Worm (Caenorhabditis elegans) whole organism, L4 larva: ENCODE measurements around the gene C32D5.11.

Experiments used
- F10B5.3 ChIP-seq: sonication (generic microtip); optimal IDR thresholded peaks from 2 replicates; lab custom pipeline; 2016; ENCODE audit warnings: mild to moderate bottlenecking, missing genetic modification characterization, missing compliant biosample characterization
- F26F4.8 ChIP-seq: fragments of 200-800 bp; sonication (Bioruptor generic); conservative IDR thresholded peaks from 2 replicates; pipeline ENCODE4 v1.3.6; 2022; ENCODE audit warnings: missing genetic modification characterization, missing compliant biosample characterization
- R02D3.7 ChIP-seq: fragments of 150-350 bp; sonication (generic microtip); optimal IDR thresholded peaks from 3 replicates; lab custom pipeline; 2014; ENCODE audit warnings: missing biosample characterization, missing genetic modification characterization
- Y105C5A.15 ChIP-seq: fragments of 200-800 bp; sonication (Bioruptor generic); IDR thresholded peaks from 2 replicates; pipeline ENCODE4 v1.3.6; 2022; ENCODE audit warnings: missing genetic modification characterization, missing compliant biosample characterization
- Y48G9A.11 ChIP-seq: fragments of 200-800 bp; sonication (Bioruptor generic); IDR thresholded peaks from 2 replicates; pipeline ENCODE4 v1.3.6; 2022; ENCODE audit warnings: missing genetic modification reagents, missing genetic modification characterization, missing compliant biosample characterization
- ZK546.5 ChIP-seq, 2 experiments: sonication (generic microtip); optimal IDR thresholded peaks; 2 replicates each; lab custom pipeline; 2017; ENCODE audit warnings: missing biosample characterization in 2 of 2, missing genetic modification characterization in 2 of 2
- aly-2 ChIP-seq: sonication (generic microtip); optimal IDR thresholded peaks from 2 replicates; lab custom pipeline; 2018; ENCODE audit warnings: missing biosample characterization, missing genetic modification characterization
- arid-1 ChIP-seq: fragments of 200-800 bp; sonication (Bioruptor generic); conservative IDR thresholded peaks from 2 replicates; pipeline ENCODE4 v1.3.6; 2022; ENCODE audit warnings: missing genetic modification reagents, missing genetic modification characterization, missing compliant biosample characterization
- ctbp-1 ChIP-seq: fragments of 200-800 bp; sonication (Bioruptor generic); IDR thresholded peaks from 2 replicates; pipeline ENCODE4 v1.3.6; 2022; ENCODE audit warnings: missing genetic modification reagents, missing genetic modification characterization, missing compliant biosample characterization
- daf-12 ChIP-seq: fragments of 150-350 bp; optimal IDR thresholded peaks from 2 replicates; lab custom pipeline; 2014; ENCODE audit warnings: missing biosample characterization, missing genetic modification reagents, missing genetic modification characterization
- daf-16 ChIP-seq, 3 experiments: sonication (generic microtip); optimal IDR thresholded peaks; 2 replicates each; lab custom pipeline; 2016 to 2017; ENCODE audit warnings: missing genetic modification characterization in 3 of 3, missing genetic modification reagents in 3 of 3, mild to moderate bottlenecking in 2 of 3, missing compliant biosample characterization in 2 of 3, missing biosample characterization in 1 of 3, moderate library complexity in 1 of 3
- daf-19 ChIP-seq: fragments of 200-800 bp; sonication (Bioruptor generic); conservative IDR thresholded peaks from 2 replicates; pipeline ENCODE4 v1.3.6; 2022; ENCODE audit warnings: missing genetic modification characterization, missing compliant biosample characterization
- daf-8 ChIP-seq: fragments of 200-800 bp; sonication (Bioruptor generic); IDR thresholded peaks from 2 replicates; pipeline ENCODE4 v1.3.6; 2022; ENCODE audit warnings: missing genetic modification characterization, missing compliant biosample characterization
- duxl-1 ChIP-seq: sonication (generic microtip); optimal IDR thresholded peaks from 2 replicates; lab custom pipeline; 2016; ENCODE audit warnings: mild to moderate bottlenecking, missing genetic modification characterization, moderate library complexity, missing compliant biosample characterization; ENCODE audit not compliant: poor library complexity
- dve-1 ChIP-seq: sonication (generic microtip); optimal IDR thresholded peaks from 2 replicates; lab custom pipeline; 2017; ENCODE audit warnings: antibody characterized with exemption, mild to moderate bottlenecking, missing genetic modification characterization, missing compliant biosample characterization; ENCODE audit not compliant: insufficient read depth
- egl-27 ChIP-seq: sonication (generic microtip); optimal IDR thresholded peaks from 3 replicates; lab custom pipeline; 2017; ENCODE audit warnings: missing biosample characterization, missing genetic modification reagents, missing genetic modification characterization
- hif-1 ChIP-seq, 2 experiments: sonication (generic microtip); optimal IDR thresholded peaks; 2 replicates each; lab custom pipeline; 2016 to 2017; ENCODE audit warnings: missing compliant biosample characterization in 2 of 2, missing genetic modification characterization in 2 of 2, missing genetic modification reagents in 2 of 2, missing genotype in 2 of 2, mild to moderate bottlenecking in 1 of 2
- hlh-30 ChIP-seq: sonication (generic microtip); optimal IDR thresholded peaks from 2 replicates; lab custom pipeline; 2017; ENCODE audit warnings: antibody characterized with exemption, mild to moderate bottlenecking, missing genetic modification characterization, missing compliant biosample characterization; ENCODE audit not compliant: insufficient read depth
- hmg-1.1 ChIP-seq: fragments of 200-800 bp; sonication (Bioruptor generic); IDR thresholded peaks from 2 replicates; pipeline ENCODE4 v1.3.6; 2022; ENCODE audit warnings: missing genetic modification reagents, missing genetic modification characterization, missing compliant biosample characterization
- lim-7 ChIP-seq: fragments of 200-800 bp; sonication (Bioruptor generic); IDR thresholded peaks from 2 replicates; pipeline ENCODE4 v1.3.6; 2022; ENCODE audit warnings: missing genetic modification characterization, missing compliant biosample characterization
- lin-38 ChIP-seq: fragments of 200-800 bp; sonication (Bioruptor generic); IDR thresholded peaks from 2 replicates; pipeline ENCODE4 v1.3.6; 2022; ENCODE audit warnings: missing genetic modification reagents, missing genetic modification characterization, missing compliant biosample characterization
- lir-3 ChIP-seq: sonication (generic microtip); optimal IDR thresholded peaks from 2 replicates; lab custom pipeline; 2016; ENCODE audit warnings: mild to moderate bottlenecking, missing genetic modification characterization, missing compliant biosample characterization
- lsy-2 ChIP-seq, 2 experiments: fragments of 150-350 bp in 1 of 2; sonication (generic microtip) in 1 of 2; optimal IDR thresholded peaks; 2 replicates each; lab custom pipeline; 2014 to 2017; ENCODE audit warnings: missing biosample characterization in 2 of 2, missing genetic modification characterization in 2 of 2
- madf-5 ChIP-seq, 2 experiments: fragments of 200-800 bp; sonication (Bioruptor generic); IDR thresholded peaks; 2 replicates each; pipeline ENCODE4 v1.3.6; 2022; ENCODE audit warnings: missing compliant biosample characterization in 2 of 2, missing genetic modification characterization in 2 of 2
- madf-9 ChIP-seq: fragments of 200-800 bp; sonication (Bioruptor generic); conservative IDR thresholded peaks from 2 replicates; pipeline ENCODE4 v1.3.6; 2022; ENCODE audit warnings: missing genetic modification reagents, missing genetic modification characterization, missing compliant biosample characterization
- mdt-29 ChIP-seq: fragments of 200-800 bp; sonication (Bioruptor generic); IDR thresholded peaks from 2 replicates; pipeline ENCODE4 v1.3.6; 2022; ENCODE audit warnings: missing genetic modification reagents, missing genetic modification characterization, missing compliant biosample characterization
- mes-2 ChIP-seq: sonication (generic microtip); optimal IDR thresholded peaks from 2 replicates; lab custom pipeline; 2016; ENCODE audit warnings: missing genotype, mild to moderate bottlenecking, missing genetic modification characterization, missing compliant biosample characterization; ENCODE audit not compliant: poor library complexity, severe bottlenecking
- mxl-3 ChIP-seq: fragments of 200-800 bp; sonication (Bioruptor generic); optimal IDR thresholded peaks from 2 replicates; lab custom pipeline; 2018; ENCODE audit warnings: mild to moderate bottlenecking, missing genetic modification characterization, missing compliant biosample characterization
- nhr-10 ChIP-seq: fragments of 150-350 bp; optimal IDR thresholded peaks from 2 replicates; lab custom pipeline; 2014; ENCODE audit warnings: missing biosample characterization, missing genetic modification characterization
- nhr-102 ChIP-seq: sonication (generic microtip); optimal IDR thresholded peaks from 2 replicates; lab custom pipeline; 2016; ENCODE audit warnings: mild to moderate bottlenecking, missing genetic modification characterization, moderate library complexity, missing compliant biosample characterization
- nhr-237 ChIP-seq: sonication (generic microtip); optimal IDR thresholded peaks from 2 replicates; lab custom pipeline; 2017; ENCODE audit warnings: missing biosample characterization, missing genetic modification characterization
- nhr-28 ChIP-seq: fragments of 150-350 bp; optimal IDR thresholded peaks from 2 replicates; lab custom pipeline; 2014; ENCODE audit warnings: missing biosample characterization, missing genetic modification characterization
- nhr-41 ChIP-seq: fragments of 200-800 bp; sonication (Bioruptor generic); IDR thresholded peaks from 2 replicates; pipeline ENCODE4 v1.3.6; 2022; ENCODE audit warnings: missing genetic modification reagents, missing genetic modification characterization, missing compliant biosample characterization
- nhr-48 ChIP-seq: sonication (generic microtip); optimal IDR thresholded peaks from 2 replicates; lab custom pipeline; 2016; ENCODE audit warnings: mild to moderate bottlenecking, missing genetic modification characterization, missing compliant biosample characterization
- nhr-76 ChIP-seq: fragments of 150-350 bp; optimal IDR thresholded peaks from 2 replicates; lab custom pipeline; 2014; ENCODE audit warnings: missing biosample characterization, missing genetic modification characterization
- pha-4 ChIP-seq, 2 experiments: fragments of 150-350 bp in 1 of 2; fragments of 200-800 bp in 1 of 2; sonication (Bioruptor generic) in 1 of 2; IDR thresholded peaks in 1 of 2; optimal IDR thresholded peaks in 1 of 2; 2 replicates each; pipeline versions ENCODE4 v1.3.6 to Lab custom; 2014 to 2022; ENCODE audit warnings: missing genetic modification characterization in 2 of 2, missing genetic modification reagents in 2 of 2, missing biosample characterization in 1 of 2, missing compliant biosample characterization in 1 of 2
- saeg-2 ChIP-seq: fragments of 200-800 bp; sonication (Bioruptor generic); IDR thresholded peaks from 2 replicates; pipeline ENCODE4 v1.3.6; 2022; ENCODE audit warnings: missing genetic modification reagents, missing genetic modification characterization, missing compliant biosample characterization
- sdz-12 ChIP-seq: fragments of 200-800 bp; sonication (Bioruptor generic); optimal IDR thresholded peaks from 2 replicates; lab custom pipeline; 2018; ENCODE audit warnings: mild to moderate bottlenecking, missing genetic modification characterization, missing compliant biosample characterization
- snpc-1.2 ChIP-seq: fragments of 200-800 bp; sonication (Bioruptor generic); IDR thresholded peaks from 2 replicates; pipeline ENCODE4 v1.3.6; 2022; ENCODE audit warnings: missing genetic modification reagents, missing genetic modification characterization, missing compliant biosample characterization
- spr-3 ChIP-seq: fragments of 200-800 bp; sonication (Bioruptor generic); optimal IDR thresholded peaks from 2 replicates; lab custom pipeline; 2018; ENCODE audit warnings: mild to moderate bottlenecking, missing genetic modification characterization, missing compliant biosample characterization
- tag-97 ChIP-seq: fragments of 200-800 bp; sonication (Bioruptor generic); IDR thresholded peaks from 2 replicates; pipeline ENCODE4 v1.3.6; 2022; ENCODE audit warnings: missing genetic modification characterization, missing compliant biosample characterization
- tra-1 ChIP-seq: fragments of 200-800 bp; sonication (Bioruptor generic); IDR thresholded peaks from 2 replicates; pipeline ENCODE4 v1.3.6; 2022; ENCODE audit warnings: missing genetic modification reagents, missing genetic modification characterization, missing compliant biosample characterization
- unc-130 ChIP-seq: sonication (generic microtip); optimal IDR thresholded peaks from 2 replicates; lab custom pipeline; 2016; ENCODE audit warnings: missing genetic modification reagents, missing genetic modification characterization, missing compliant biosample characterization
- vab-7 ChIP-seq: fragments of 200-800 bp; sonication (Bioruptor generic); IDR thresholded peaks from 2 replicates; pipeline ENCODE4 v1.3.6; 2022; ENCODE audit warnings: missing genetic modification reagents, missing genetic modification characterization, missing compliant biosample characterization
- zfp-2 ChIP-seq: sonication (generic microtip); optimal IDR thresholded peaks from 2 replicates; lab custom pipeline; 2016; ENCODE audit warnings: mild to moderate bottlenecking, missing genetic modification characterization, missing compliant biosample characterization
- zip-2 ChIP-seq: fragments of 150-350 bp; optimal IDR thresholded peaks from 2 replicates; lab custom pipeline; 2014; ENCODE audit warnings: missing biosample characterization, missing genetic modification characterization
- ztf-11 ChIP-seq: fragments of 150-350 bp; optimal IDR thresholded peaks from 2 replicates; lab custom pipeline; 2014; ENCODE audit warnings: missing biosample characterization, missing genetic modification characterization
- ztf-7 ChIP-seq: fragments of 150-350 bp; optimal IDR thresholded peaks from 2 replicates; lab custom pipeline; 2014; ENCODE audit warnings: missing biosample characterization, missing genetic modification characterization

The C32D5.11 gene

DNA sequence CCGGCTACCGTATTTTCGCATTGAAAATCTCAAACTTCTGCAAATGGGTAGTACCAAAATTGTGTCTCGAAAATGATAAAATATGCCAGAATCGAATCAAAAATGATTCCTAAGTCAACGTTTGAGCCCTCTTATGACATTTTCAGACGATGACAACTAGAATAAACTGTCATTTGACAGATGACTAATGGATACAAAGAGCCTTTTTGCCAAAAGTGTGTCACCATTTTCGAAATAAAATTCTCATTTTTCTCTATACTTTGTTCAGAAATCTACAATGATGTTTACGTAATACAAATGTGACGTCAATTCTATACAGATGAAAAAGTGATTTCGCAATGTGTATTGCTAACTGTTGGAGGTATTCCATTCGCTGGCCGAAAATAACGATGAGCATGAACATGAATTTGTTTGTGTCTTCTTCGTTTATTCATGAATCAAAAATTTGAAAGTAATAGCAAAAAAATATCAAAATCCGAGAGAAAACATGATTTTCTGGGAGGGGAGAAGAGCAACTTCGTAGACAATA lies 8.6 kb downstream of the C32D5.11 start (continued):
- peak; percentile 14 for TF ChIP-seq nhr-48 (tag; lab: Kevin White, UChicago)
- TF ChIP-seq lim-7 (GFP tag; lab: Robert Waterston, UW): peak; percentile 53; the same call in 1 of the 2 replicates
- no peak for TF ChIP-seq tag-97
- no peak for TF ChIP-seq nhr-10
- TF ChIP-seq madf-5 (GFP tag; IDR thresholded peaks at IDR 0.05; lab: Robert Waterston, UW): peak in 1 of 2 experiments; percentile 65; a peak in 1 of 4 replicates
- no peak for TF ChIP-seq nhr-237 (tag; lab: Kevin White, UChicago)
- peak; percentile 19 for TF ChIP-seq nhr-76 (tag; lab: Kevin White, UChicago)
- TF ChIP-seq daf-12 (tag; lab: Kevin White, UChicago): no peak
- peak; percentile 64 for TF ChIP-seq ztf-7 (tag; lab: Kevin White, UChicago)
- 0 out of 2 replicates have a peak, but pooled peaks have one; percentile 26 for TF ChIP-seq daf-8 (GFP tag; lab: Robert Waterston, UW)
- TF ChIP-seq snpc-1.2 (GFP tag; lab: Robert Waterston, UW): peak; percentile 65
- peak; percentile 16 to 76 for TF ChIP-seq daf-16 (GFP tag; optimal IDR thresholded peaks at IDR 0.05; lab: Kevin White, UChicago)
- peak; percentile 89 for TF ChIP-seq daf-16 (tag; optimal IDR thresholded peaks at IDR 0.05; lab: Kevin White, UChicago)
- TF ChIP-seq aly-2 (tag; lab: Kevin White, UChicago): no peak
- TF ChIP-seq pha-4 (GFP tag; IDR thresholded peaks at IDR 0.05; lab: Robert Waterston, UW): peak; percentile 74; the same call in 1 of the 2 replicates
- peak; percentile 7 for TF ChIP-seq pha-4 (tag; optimal IDR thresholded peaks at IDR 0.05; lab: Kevin White, UChicago)
- TF ChIP-seq daf-19: peak; percentile 77
- TF ChIP-seq ctbp-1 (GFP tag; lab: Robert Waterston, UW): peak; percentile 74
- peak; percentile 78 for TF ChIP-seq dve-1
- TF ChIP-seq zip-2 (tag; lab: Kevin White, UChicago): peak; percentile 46
- peak; percentile 56; the same call in 1 of the 2 replicates for TF ChIP-seq arid-1
- TF ChIP-seq spr-3: peak; percentile 50
- no peak for TF ChIP-seq zfp-2 (tag; lab: Kevin White, UChicago)
- TF ChIP-seq nhr-41 (GFP tag; lab: Robert Waterston, UW): no peak
- TF ChIP-seq mxl-3 (GFP tag; lab: Kevin White, UChicago): peak; percentile 18
- TF ChIP-seq Y105C5A.15: no peak
- TF ChIP-seq saeg-2 (GFP tag; lab: Robert Waterston, UW): peak; percentile 55; the same call in 1 of the 2 replicates
- peak; percentile 30 for TF ChIP-seq F10B5.3 (tag; lab: Kevin White, UChicago)
- no peak; the same call in 1 of the 2 replicates for TF ChIP-seq Y48G9A.11 (GFP tag; lab: Robert Waterston, UW)
- TF ChIP-seq sdz-12 (GFP tag; lab: Kevin White, UChicago): peak; percentile 71
- no peak for TF ChIP-seq duxl-1 (tag; lab: Kevin White, UChicago)
- TF ChIP-seq nhr-28 (tag; lab: Kevin White, UChicago): peak; percentile 26
- no peak for TF ChIP-seq ztf-11
- peak; percentile 51 for TF ChIP-seq vab-7 (GFP tag; lab: Robert Waterston, UW)
- TF ChIP-seq lsy-2 (tag; optimal IDR thresholded peaks at IDR 0.05; lab: Kevin White, UChicago): peak; percentile 70 to 72
- peak; percentile 80 for TF ChIP-seq tra-1 (GFP tag; lab: Robert Waterston, UW)
- peak; percentile 47 for TF ChIP-seq mes-2 (tag; lab: Kevin White, UChicago)
- peak; percentile 61 for TF ChIP-seq hlh-30 (tag; lab: Kevin White, UChicago)
- peak in 1 of 2 experiments; percentile 56 for TF ChIP-seq hif-1 (tag; optimal IDR thresholded peaks at IDR 0.05; lab: Kevin White, UChicago)
- peak; percentile 76 for TF ChIP-seq nhr-102 (tag; lab: Kevin White, UChicago)
- no peak for TF ChIP-seq egl-27 (tag; lab: Kevin White, UChicago)
- peak; percentile 71 for TF ChIP-seq hmg-1.1 (GFP tag; lab: Robert Waterston, UW)
- no peak for TF ChIP-seq ZK546.5 (tag; optimal IDR thresholded peaks at IDR 0.05; lab: Kevin White, UChicago)
- peak; percentile 66 for TF ChIP-seq lin-38
- TF ChIP-seq lir-3 (tag; lab: Kevin White, UChicago): no peak
- TF ChIP-seq R02D3.7 (tag; lab: Kevin White, UChicago): no peak
- TF ChIP-seq unc-130 (GFP tag; lab: Kevin White, UChicago): no peak
- no peak for TF ChIP-seq F26F4.8 (GFP tag; lab: Robert Waterston, UW)
- peak; percentile 86 for TF ChIP-seq mdt-29 (GFP tag; lab: Robert Waterston, UW)
- TF ChIP-seq madf-9 (GFP tag; lab: Robert Waterston, UW): no peak; the same call in 1 of the 2 replicates
